Fruit fly (Drosophila melanogaster) whole organism, embryonic: ENCODE results near the gene fend.

Experiments
- Antp ChIP-seq: fragments of 200-800 bp; sonication (Bioruptor generic); optimal IDR thresholded peaks from 3 replicates; lab custom pipeline; 2016; ENCODE audit warnings: missing biosample characterization, missing genetic modification characterization
- CG10147 ChIP-seq: fragments of 200-800 bp; sonication (Bioruptor generic); optimal IDR thresholded peaks from 2 replicates; lab custom pipeline; 2019; ENCODE audit warnings: missing biosample characterization, mild to moderate bottlenecking, missing genetic modification characterization, moderate library complexity
- CG10209 ChIP-seq: fragments of 200-800 bp; sonication (Bioruptor generic); optimal IDR thresholded peaks from 3 replicates; lab custom pipeline; 2017; ENCODE audit warnings: missing biosample characterization, mild to moderate bottlenecking, missing genetic modification characterization, missing genetic modification reagents
- CG1024 ChIP-seq: fragments of 200-800 bp; sonication (Bioruptor generic); IDR thresholded peaks from 2 replicates; pipeline ENCODE4 v1.3.6; 2022; ENCODE audit warnings: missing biosample characterization, missing genetic modification characterization
- CG11695 ChIP-seq: fragments of 200-800 bp; sonication (Bioruptor generic); IDR thresholded peaks from 3 replicates; pipeline ENCODE4 v1.3.6; 2022; ENCODE audit warnings: missing biosample characterization, missing genetic modification characterization
- CG12071 ChIP-seq: fragments of 200-800 bp; sonication (Bioruptor generic); optimal IDR thresholded peaks from 3 replicates; lab custom pipeline; 2018; ENCODE audit warnings: missing biosample characterization, mild to moderate bottlenecking, missing genetic modification characterization
- CG12219 ChIP-seq: fragments of 200-800 bp; sonication (Bioruptor generic); optimal IDR thresholded peaks from 3 replicates; lab custom pipeline; 2018; ENCODE audit warnings: missing biosample characterization, mild to moderate bottlenecking, missing genetic modification characterization
- CG12659 ChIP-seq: fragments of 200-800 bp; sonication (Bioruptor generic); optimal IDR thresholded peaks from 3 replicates; lab custom pipeline; 2017; ENCODE audit warnings: mild to moderate bottlenecking, missing biosample characterization, missing genetic modification reagents, missing genetic modification characterization
- CG13287 ChIP-seq: fragments of 200-800 bp; sonication (Bioruptor generic); IDR thresholded peaks from 2 replicates; pipeline ENCODE4 v1.3.6; 2022; ENCODE audit warnings: missing biosample characterization, missing genetic modification characterization; ENCODE audit not compliant: partially characterized antibody
- CG18599 ChIP-seq: fragments of 200-800 bp; sonication (Bioruptor generic); optimal IDR thresholded peaks from 3 replicates; lab custom pipeline; 2017; ENCODE audit warnings: missing biosample characterization, missing genetic modification characterization, mild to moderate bottlenecking, moderate library complexity, missing genetic modification reagents
- CG2889 ChIP-seq: fragments of 200-800 bp; sonication (Bioruptor generic); IDR thresholded peaks from 3 replicates; pipeline ENCODE4 v1.3.6; 2022; ENCODE audit warnings: missing biosample characterization, missing genetic modification characterization
- CG30431 ChIP-seq: fragments of 200-800 bp; sonication (Bioruptor generic); optimal IDR thresholded peaks from 2 replicates; lab custom pipeline; 2017; ENCODE audit warnings: missing biosample characterization, missing genetic modification characterization
- CG34224 ChIP-seq: fragments of 200-800 bp; sonication (Bioruptor generic); IDR thresholded peaks from 3 replicates; pipeline ENCODE4 v1.3.6; 2022; ENCODE audit warnings: missing biosample characterization, missing genetic modification characterization; ENCODE audit not compliant: partially characterized antibody
- CG43689 ChIP-seq: fragments of 200-800 bp; sonication (Bioruptor generic); IDR thresholded peaks from 2 replicates; pipeline ENCODE4 v1.3.6; 2022; ENCODE audit warnings: missing biosample characterization, missing genetic modification characterization
- CG5245 ChIP-seq: fragments of 200-800 bp; sonication (Bioruptor generic); optimal IDR thresholded peaks from 3 replicates; lab custom pipeline; 2016; ENCODE audit warnings: missing biosample characterization, missing genetic modification characterization
- CG6254 ChIP-seq: fragments of 200-800 bp; sonication (Bioruptor generic); optimal IDR thresholded peaks from 3 replicates; lab custom pipeline; 2017; ENCODE audit warnings: mild to moderate bottlenecking, missing biosample characterization, missing genetic modification reagents, missing genetic modification characterization
- CG7357 ChIP-seq: fragments of 200-800 bp; sonication (Bioruptor generic); IDR thresholded peaks from 3 replicates; pipeline ENCODE4 v1.3.6; 2022; ENCODE audit warnings: missing biosample characterization, missing genetic modification characterization
- CG7745 ChIP-seq: fragments of 200-800 bp; sonication (Bioruptor generic); optimal IDR thresholded peaks from 2 replicates; lab custom pipeline; 2018; ENCODE audit warnings: missing biosample characterization, mild to moderate bottlenecking, missing genetic modification characterization, moderate library complexity
- CG8359 ChIP-seq: fragments of 200-800 bp; sonication (Bioruptor generic); optimal IDR thresholded peaks from 2 replicates; lab custom pipeline; 2017; ENCODE audit warnings: missing biosample characterization, mild to moderate bottlenecking, missing genetic modification characterization, borderline replicate concordance
- CG9932 ChIP-seq: fragments of 200-800 bp; sonication (Bioruptor generic); IDR thresholded peaks from 2 replicates; pipeline ENCODE4 v1.3.6; 2022; ENCODE audit warnings: missing biosample characterization, missing genetic modification characterization
- D ChIP-seq, 2 experiments: fragments of 200-800 bp in 1 of 2; fragments of >200 bp in 1 of 2; sonication (Bioruptor generic) in 1 of 2; optimal IDR thresholded peaks; 2 replicates in 1 of 2; 3 replicates in 1 of 2; lab custom pipeline; 2017; ENCODE audit warnings: mild to moderate bottlenecking in 1 of 2, missing biosample characterization in 1 of 2, missing genetic modification characterization in 1 of 2, missing genetic modification reagents in 1 of 2
- ERR ChIP-seq: fragments of 200-800 bp; sonication (Bioruptor generic); optimal IDR thresholded peaks from 2 replicates; lab custom pipeline; 2016; ENCODE audit warnings: missing biosample characterization, missing genetic modification characterization
- HLHmδ ChIP-seq: fragments of 200-800 bp; sonication (Bioruptor generic); optimal IDR thresholded peaks from 2 replicates; lab custom pipeline; 2018; ENCODE audit warnings: missing biosample characterization, mild to moderate bottlenecking, missing genetic modification characterization, moderate library complexity
- HmgZ ChIP-seq: fragments of 200-800 bp; sonication (Bioruptor generic); optimal IDR thresholded peaks from 2 replicates; lab custom pipeline; 2018; ENCODE audit warnings: missing biosample characterization, mild to moderate bottlenecking, missing genetic modification characterization
- Hmx ChIP-seq: fragments of 200-800 bp; sonication (Bioruptor generic); optimal IDR thresholded peaks from 2 replicates; lab custom pipeline; 2016; ENCODE audit warnings: missing biosample characterization, missing genetic modification characterization
- Lpt ChIP-seq: fragments of >200 bp; optimal IDR thresholded peaks from 2 replicates; lab custom pipeline; 2018; ENCODE audit warnings: missing biosample characterization, missing genetic modification characterization
- Myb ChIP-seq: fragments of 200-800 bp; sonication (Bioruptor generic); optimal IDR thresholded peaks from 2 replicates; lab custom pipeline; 2016; ENCODE audit warnings: missing biosample characterization, missing genetic modification characterization
- Side ChIP-seq: fragments of 200-800 bp; sonication (Bioruptor generic); optimal IDR thresholded peaks from 2 replicates; lab custom pipeline; 2016; ENCODE audit warnings: missing biosample characterization, missing genetic modification characterization
- Sox100B ChIP-seq: fragments of 200-800 bp; sonication (Bioruptor generic); optimal IDR thresholded peaks from 3 replicates; lab custom pipeline; 2018; ENCODE audit warnings: missing biosample characterization, mild to moderate bottlenecking, missing genetic modification characterization
- crp ChIP-seq, 2 experiments: fragments of 200-800 bp; sonication (Bioruptor generic); optimal IDR thresholded peaks; 2 replicates in 1 of 2; 3 replicates in 1 of 2; lab custom pipeline; 2017; ENCODE audit warnings: missing biosample characterization in 2 of 2, missing genetic modification characterization in 2 of 2, mild to moderate bottlenecking in 1 of 2, moderate library complexity in 1 of 2
- dan ChIP-seq: fragments of 200-800 bp; sonication (Bioruptor generic); IDR thresholded peaks from 2 replicates; pipeline ENCODE4 v1.3.6; 2022; ENCODE audit warnings: missing biosample characterization, missing genetic modification characterization
- danr ChIP-seq: fragments of 200-800 bp; sonication (Bioruptor generic); IDR thresholded peaks from 2 replicates; pipeline ENCODE4 v1.3.6; 2022; ENCODE audit warnings: missing biosample characterization, missing genetic modification characterization
- dmrt99B ChIP-seq: fragments of 200-800 bp; sonication (Bioruptor generic); optimal IDR thresholded peaks from 2 replicates; lab custom pipeline; 2018; ENCODE audit warnings: missing biosample characterization, mild to moderate bottlenecking, missing genetic modification characterization, moderate library complexity
- en ChIP-seq: fragments of 200-800 bp; sonication (Bioruptor generic); optimal IDR thresholded peaks from 2 replicates; lab custom pipeline; 2016; ENCODE audit warnings: missing biosample characterization, missing genetic modification characterization
- ewg ChIP-seq: fragments of 200-800 bp; sonication (Bioruptor generic); optimal IDR thresholded peaks from 3 replicates; lab custom pipeline; 2017; ENCODE audit warnings: mild to moderate bottlenecking, missing biosample characterization, missing genetic modification reagents, missing genetic modification characterization
- fd3F ChIP-seq: fragments of 200-800 bp; sonication (Bioruptor generic); optimal IDR thresholded peaks from 2 replicates; lab custom pipeline; 2018; ENCODE audit warnings: missing biosample characterization, mild to moderate bottlenecking, missing genetic modification characterization, moderate library complexity
- fu2 ChIP-seq: fragments of 200-800 bp; sonication (Bioruptor generic); optimal IDR thresholded peaks from 2 replicates; lab custom pipeline; 2016; ENCODE audit warnings: missing biosample characterization, missing genetic modification characterization
- gce ChIP-seq: fragments of 200-800 bp; sonication (Bioruptor generic); IDR thresholded peaks from 3 replicates; pipeline ENCODE4 v1.3.6; 2022; ENCODE audit warnings: missing biosample characterization, missing genetic modification characterization
- grau ChIP-seq: fragments of 200-800 bp; optimal IDR thresholded peaks from 3 replicates; lab custom pipeline; 2019; ENCODE audit warnings: missing biosample characterization, mild to moderate bottlenecking, missing genetic modification characterization, moderate library complexity
- klu ChIP-seq: fragments of 200-800 bp; sonication (Bioruptor generic); IDR thresholded peaks from 2 replicates; pipeline ENCODE4 v1.3.6; 2022; ENCODE audit warnings: missing biosample characterization, missing genetic modification characterization
- lola ChIP-seq, 3 experiments: fragments of >200 bp in 2 of 3; fragments of 200-800 bp in 1 of 3; sonication (Bioruptor generic) in 1 of 3; optimal IDR thresholded peaks; 2 replicates each; lab custom pipeline; 2017 to 2019; ENCODE audit warnings: missing biosample characterization in 3 of 3, missing genetic modification characterization in 3 of 3, mild to moderate bottlenecking in 1 of 3, moderate library complexity in 1 of 3
- mam ChIP-seq: fragments of 200-800 bp; sonication (Bioruptor generic); optimal IDR thresholded peaks from 3 replicates; lab custom pipeline; 2016; ENCODE audit warnings: missing biosample characterization, missing genetic modification characterization
- phol ChIP-seq: fragments of 200-800 bp; sonication (Bioruptor generic); optimal IDR thresholded peaks from 3 replicates; lab custom pipeline; 2018; ENCODE audit warnings: missing biosample characterization, mild to moderate bottlenecking, missing genetic modification characterization, moderate library complexity
- prd ChIP-seq, 3 experiments: fragments of >200 bp in 2 of 3; fragments of 200-800 bp in 1 of 3; sonication (Bioruptor generic) in 1 of 3; optimal IDR thresholded peaks in 2 of 3; IDR thresholded peaks in 1 of 3; 2 replicates in 2 of 3; 3 replicates in 1 of 3; pipeline versions ENCODE4 v1.3.6 to Lab custom; 2017 to 2022; ENCODE audit warnings: missing biosample characterization in 1 of 3, missing genetic modification characterization in 1 of 3
- rib ChIP-seq: fragments of 200-800 bp; sonication (Bioruptor generic); IDR thresholded peaks from 2 replicates; pipeline ENCODE4 v1.3.6; 2022; ENCODE audit warnings: missing biosample characterization, missing genetic modification characterization
- slbo ChIP-seq: fragments of 200-800 bp; sonication (Bioruptor generic); IDR thresholded peaks from 2 replicates; pipeline ENCODE4 v1.3.6; 2022; ENCODE audit warnings: missing biosample characterization, missing genetic modification characterization
- slp2 ChIP-seq: fragments of 200-800 bp; sonication (Bioruptor generic); optimal IDR thresholded peaks from 2 replicates; lab custom pipeline; 2016; ENCODE audit warnings: missing biosample characterization, missing genetic modification characterization
- tin ChIP-seq: fragments of 200-800 bp; sonication (Bioruptor generic); optimal IDR thresholded peaks from 3 replicates; lab custom pipeline; 2016; ENCODE audit warnings: missing biosample characterization, missing genetic modification characterization
- tx ChIP-seq: fragments of 200-800 bp; sonication (Bioruptor generic); optimal IDR thresholded peaks from 2 replicates; lab custom pipeline; 2016; ENCODE audit warnings: missing biosample characterization, missing genetic modification characterization
- yki ChIP-seq: fragments of >200 bp; optimal IDR thresholded peaks from 3 replicates; lab custom pipeline; 2018

fend gene

DNA sequence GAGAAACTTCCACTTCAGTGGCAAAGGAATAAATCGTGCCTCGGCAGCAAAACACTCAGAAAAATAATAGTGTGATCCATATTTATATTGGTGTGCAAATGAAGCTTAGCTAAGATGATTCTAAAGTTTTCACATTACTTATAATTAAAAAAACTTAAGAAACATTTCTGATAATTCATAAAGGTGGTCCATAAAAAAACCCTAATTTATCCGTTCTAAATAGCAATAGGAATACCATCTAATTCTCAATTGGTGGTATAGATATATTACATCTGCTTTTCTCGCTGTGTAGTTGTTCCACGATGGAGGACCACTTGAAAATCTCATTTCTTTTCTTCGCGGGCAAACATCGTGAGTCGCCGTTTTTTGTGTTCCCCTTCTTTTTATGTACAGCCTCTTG is 20.2 kb upstream of the fend start (continued):
- no peak for TF ChIP-seq klu (GFP tag; lab: Robert Waterston, UW)
- no peak for TF ChIP-seq CG43689 (GFP tag; lab: Robert Waterston, UW)
- peak; percentile 34; the same call in 1 of the 2 replicates for TF ChIP-seq slbo
- no peak for TF ChIP-seq Myb (GFP tag; lab: Kevin White, UChicago)
- TF ChIP-seq ewg (GFP tag; lab: Kevin White, UChicago) = no peak
- no peak for TF ChIP-seq Antp (GFP tag; lab: Kevin White, UChicago)
- TF ChIP-seq fu2 (GFP tag; lab: Kevin White, UChicago) = no peak
- TF ChIP-seq CG10147 = no peak
- peak; percentile 44 for TF ChIP-seq CG9932 (GFP tag; lab: Robert Waterston, UW)
- no peak for TF ChIP-seq Lpt (GFP tag; lab: Kevin White, UChicago)
- TF ChIP-seq tin (GFP tag; lab: Kevin White, UChicago) = peak; percentile 69
- TF ChIP-seq fd3F (GFP tag; lab: Kevin White, UChicago) = peak; percentile 15
- peak; percentile 61 for TF ChIP-seq grau
- no peak for TF ChIP-seq danr (GFP tag; lab: Robert Waterston, UW)
- peak; percentile 7 for TF ChIP-seq CG5245 (GFP tag; lab: Kevin White, UChicago)
- no peak for TF ChIP-seq dan (GFP tag; lab: Robert Waterston, UW)
- no peak for TF ChIP-seq CG1024 (GFP tag; lab: Robert Waterston, UW)
- no peak for TF ChIP-seq Hmx (GFP tag; lab: Kevin White, UChicago)
- no peak for TF ChIP-seq crp (GFP tag; optimal IDR thresholded peaks at IDR 0.05; lab: Kevin White, UChicago)
- peak in 1 of 3 experiments; percentile 62 for TF ChIP-seq lola (GFP tag; optimal IDR thresholded peaks at IDR 0.05; lab: Kevin White, UChicago)
- TF ChIP-seq ERR (GFP tag; lab: Kevin White, UChicago) = peak; percentile 18
- TF ChIP-seq phol (tag; lab: Kevin White, UChicago) = peak; percentile 77
- peak; percentile 32 for TF ChIP-seq slp2 (GFP tag; lab: Kevin White, UChicago)
- TF ChIP-seq rib (GFP tag; lab: Robert Waterston, UW) = no peak
- peak; percentile 40 for TF ChIP-seq mam (GFP tag; lab: Kevin White, UChicago)
- TF ChIP-seq en (GFP tag; lab: Kevin White, UChicago) = no peak
- TF ChIP-seq CG18599 (GFP tag; lab: Kevin White, UChicago) = peak; percentile 77
- peak; percentile 65 for TF ChIP-seq CG10209
- TF ChIP-seq CG7745 (tag; lab: Kevin White, UChicago) = no peak
- no peak for TF ChIP-seq D (optimal IDR thresholded peaks at IDR 0.05; lab: Kevin White, UChicago)
- TF ChIP-seq D (GFP tag; optimal IDR thresholded peaks at IDR 0.05; lab: Kevin White, UChicago) = peak; percentile 64
- TF ChIP-seq CG12219 (GFP tag; lab: Kevin White, UChicago) = peak; percentile 41
- TF ChIP-seq Sox100B = peak; percentile 71
- no peak for TF ChIP-seq HLHmδ (GFP tag; lab: Kevin White, UChicago)
- peak; percentile 10 for TF ChIP-seq CG12659 (GFP tag; lab: Kevin White, UChicago)
- TF ChIP-seq CG2889 (GFP tag; lab: Robert Waterston, UW) = no peak
- no peak for TF ChIP-seq CG7357 (GFP tag; lab: Robert Waterston, UW)
- peak; percentile 9 for TF ChIP-seq tx (GFP tag; lab: Kevin White, UChicago)
- TF ChIP-seq prd (optimal IDR thresholded peaks at IDR 0.05; lab: Kevin White, UChicago) = no peak
- TF ChIP-seq prd (GFP tag; IDR thresholded peaks at IDR 0.05; lab: Robert Waterston, UW) = peak; percentile 43; the same call in 2 of the 3 replicates
- TF ChIP-seq CG6254 = peak; percentile 55
- peak; percentile 73 for TF ChIP-seq dmrt99B
- TF ChIP-seq gce = no peak
- no peak for TF ChIP-seq CG30431 (GFP tag; lab: Kevin White, UChicago)
- TF ChIP-seq CG8359 (GFP tag; lab: Kevin White, UChicago) = peak; percentile 25
- no peak for TF ChIP-seq HmgZ (tag; lab: Kevin White, UChicago)
- no peak for TF ChIP-seq CG34224 (GFP tag; lab: Robert Waterston, UW)
- TF ChIP-seq CG12071 (GFP tag; lab: Kevin White, UChicago) = peak; percentile 42
- TF ChIP-seq Side (GFP tag; lab: Kevin White, UChicago) = no peak
- no peak for TF ChIP-seq CG13287 (GFP tag; lab: Robert Waterston, UW)
- TF ChIP-seq yki (lab: Kevin White, UChicago) = no peak
- TF ChIP-seq CG11695 (GFP tag; lab: Robert Waterston, UW) = no peak
